Worm (Caenorhabditis elegans) whole organism, late embryonic: ENCODE results near the gene sqt-2.

ENCODE experiments used
- C38D4.7 ChIP-seq: fragments of 200-800 bp; sonication (Bioruptor generic); optimal IDR thresholded peaks from 2 replicates; lab custom pipeline; 2018; ENCODE audit warnings: mild to moderate bottlenecking, missing genetic modification characterization, moderate library complexity, missing compliant biosample characterization
- K09A11.1 ChIP-seq: sonication (generic microtip); optimal IDR thresholded peaks from 2 replicates; lab custom pipeline; 2017; ENCODE audit warnings: antibody characterized with exemption, mild to moderate bottlenecking, missing genetic modification characterization, missing compliant biosample characterization; ENCODE audit not compliant: insufficient read depth
- T23F11.4 ChIP-seq: fragments of 200-800 bp; sonication (Bioruptor generic); optimal IDR thresholded peaks from 2 replicates; lab custom pipeline; 2018; ENCODE audit warnings: mild to moderate bottlenecking, missing genetic modification characterization, missing compliant biosample characterization
- ama-1 ChIP-seq: fragments of 150-350 bp; optimal IDR thresholded peaks from 2 replicates; lab custom pipeline; 2014
- ceh-14 ChIP-seq: sonication (generic microtip); optimal IDR thresholded peaks from 2 replicates; lab custom pipeline; 2016; ENCODE audit warnings: missing genotype, missing genetic modification characterization, missing compliant biosample characterization
- ceh-18 ChIP-seq: sonication (generic microtip); optimal IDR thresholded peaks from 2 replicates; lab custom pipeline; 2016; ENCODE audit warnings: missing genetic modification characterization, missing compliant biosample characterization
- ceh-19 ChIP-seq: fragments of 200-800 bp; sonication (Bioruptor generic); optimal IDR thresholded peaks from 2 replicates; lab custom pipeline; 2018; ENCODE audit warnings: mild to moderate bottlenecking, missing genetic modification characterization, missing compliant biosample characterization
- ceh-22 ChIP-seq: sonication (generic microtip); optimal IDR thresholded peaks from 2 replicates; lab custom pipeline; 2017; ENCODE audit warnings: missing biosample characterization, missing genetic modification characterization
- ceh-30 ChIP-seq: fragments of 150-350 bp; optimal IDR thresholded peaks from 2 replicates; lab custom pipeline; 2014; ENCODE audit warnings: missing biosample characterization, missing genetic modification characterization
- ceh-31 ChIP-seq: sonication (generic microtip); optimal IDR thresholded peaks from 2 replicates; lab custom pipeline; 2016; ENCODE audit warnings: missing genetic modification characterization, missing compliant biosample characterization
- ceh-34 ChIP-seq: sonication (generic microtip); optimal IDR thresholded peaks from 2 replicates; lab custom pipeline; 2016; ENCODE audit warnings: mild to moderate bottlenecking, missing genetic modification characterization, missing compliant biosample characterization
- ceh-45 ChIP-seq: fragments of 200-800 bp; sonication (Bioruptor generic); IDR thresholded peaks from 2 replicates; pipeline ENCODE4 v1.3.6; 2022; ENCODE audit warnings: missing genetic modification reagents, missing genetic modification characterization, missing compliant biosample characterization
- ceh-48 ChIP-seq: sonication (generic microtip); optimal IDR thresholded peaks from 2 replicates; lab custom pipeline; 2016; ENCODE audit warnings: missing genetic modification characterization, inconsistent platforms, missing compliant biosample characterization
- ceh-9 ChIP-seq: sonication (generic microtip); optimal IDR thresholded peaks from 2 replicates; lab custom pipeline; 2016; ENCODE audit warnings: mild to moderate bottlenecking, missing genetic modification characterization, inconsistent platforms, missing compliant biosample characterization
- dve-1 ChIP-seq: sonication (generic microtip); optimal IDR thresholded peaks from 2 replicates; lab custom pipeline; 2017; ENCODE audit warnings: antibody characterized with exemption, mild to moderate bottlenecking, missing genetic modification characterization, missing compliant biosample characterization
- fkh-6 ChIP-seq: sonication (generic microtip); optimal IDR thresholded peaks from 2 replicates; lab custom pipeline; 2016; ENCODE audit warnings: missing genetic modification characterization, missing compliant biosample characterization
- gmeb-2 ChIP-seq: sonication (generic microtip); optimal IDR thresholded peaks from 2 replicates; lab custom pipeline; 2016; ENCODE audit warnings: missing genetic modification characterization, inconsistent platforms, missing compliant biosample characterization
- hlh-13 ChIP-seq: fragments of 200-800 bp; sonication (Bioruptor generic); optimal IDR thresholded peaks from 2 replicates; lab custom pipeline; 2018; ENCODE audit warnings: mild to moderate bottlenecking, missing genetic modification characterization, missing compliant biosample characterization
- hlh-8 ChIP-seq: sonication (generic microtip); optimal IDR thresholded peaks from 2 replicates; lab custom pipeline; 2016; ENCODE audit warnings: missing genotype, missing genetic modification characterization, missing compliant biosample characterization
- mec-3 ChIP-seq: sonication (generic microtip); optimal IDR thresholded peaks from 2 replicates; lab custom pipeline; 2016; ENCODE audit warnings: borderline replicate concordance, missing genetic modification characterization, missing compliant biosample characterization
- nfya-1 ChIP-seq: sonication (generic microtip); optimal IDR thresholded peaks from 2 replicates; lab custom pipeline; 2017; ENCODE audit warnings: missing genetic modification characterization, mild to moderate bottlenecking, missing compliant biosample characterization, antibody characterized with exemption, moderate library complexity
- nhr-11 ChIP-seq: fragments of 150-350 bp; optimal IDR thresholded peaks from 2 replicates; lab custom pipeline; 2014; ENCODE audit warnings: missing biosample characterization, missing genetic modification characterization
- pag-3 ChIP-seq: sonication (generic microtip); optimal IDR thresholded peaks from 2 replicates; lab custom pipeline; 2016; ENCODE audit warnings: missing compliant biosample characterization, missing genetic modification characterization, borderline replicate concordance
- pax-1 ChIP-seq: fragments of 150-350 bp; optimal IDR thresholded peaks from 2 replicates; lab custom pipeline; 2014; ENCODE audit warnings: missing biosample characterization, missing genetic modification characterization
- pqm-1 ChIP-seq: sonication (generic microtip); optimal IDR thresholded peaks from 2 replicates; lab custom pipeline; 2016; ENCODE audit warnings: missing genetic modification characterization, missing compliant biosample characterization
- ref-2 ChIP-seq: sonication (generic microtip); optimal IDR thresholded peaks from 2 replicates; lab custom pipeline; 2016; ENCODE audit warnings: missing genetic modification characterization, missing compliant biosample characterization
- rnt-1 ChIP-seq: sonication (generic microtip); optimal IDR thresholded peaks from 2 replicates; lab custom pipeline; 2016; ENCODE audit warnings: missing genetic modification characterization, missing compliant biosample characterization
- sox-2 ChIP-seq: fragments of 200-800 bp; sonication (Bioruptor generic); IDR thresholded peaks from 2 replicates; pipeline ENCODE4 v1.3.6; 2022; ENCODE audit warnings: missing genetic modification reagents, missing genetic modification characterization, missing compliant biosample characterization
- syd-9 ChIP-seq: sonication (generic microtip); optimal IDR thresholded peaks from 2 replicates; lab custom pipeline; 2016; ENCODE audit warnings: mild to moderate bottlenecking, missing genetic modification characterization, moderate library complexity, missing compliant biosample characterization
- tbx-2 ChIP-seq: sonication (generic microtip); optimal IDR thresholded peaks from 2 replicates; lab custom pipeline; 2016; ENCODE audit warnings: missing genetic modification characterization, missing compliant biosample characterization
- tbx-7 ChIP-seq: sonication (generic microtip); optimal IDR thresholded peaks from 2 replicates; lab custom pipeline; 2016; ENCODE audit warnings: missing genotype, missing genetic modification characterization, missing compliant biosample characterization
- unc-3 ChIP-seq, 2 experiments: fragments of 200-800 bp in 1 of 2; sonication (Bioruptor generic) in 1 of 2; sonication (generic microtip) in 1 of 2; conservative IDR thresholded peaks in 1 of 2; optimal IDR thresholded peaks in 1 of 2; 2 replicates each; pipeline versions ENCODE4 v1.3.6 to Lab custom; 2016 to 2022; ENCODE audit warnings: missing compliant biosample characterization in 2 of 2, missing genetic modification characterization in 2 of 2, missing genetic modification reagents in 1 of 2
- unc-42 ChIP-seq: sonication (generic microtip); optimal IDR thresholded peaks from 2 replicates; lab custom pipeline; 2016; ENCODE audit warnings: missing genotype, missing genetic modification characterization, missing compliant biosample characterization
- unc-55 ChIP-seq: sonication (generic microtip); optimal IDR thresholded peaks from 2 replicates; lab custom pipeline; 2017; ENCODE audit warnings: missing biosample characterization, missing genetic modification reagents, missing genetic modification characterization
- ztf-16 ChIP-seq: sonication (generic microtip); optimal IDR thresholded peaks from 2 replicates; lab custom pipeline; 2017; ENCODE audit warnings: missing genetic modification characterization, missing compliant biosample characterization

Gene sqt-2

ce11 chrII:18787-19186 is 4.3 kb upstream of the sqt-2 start (continued):
- TF ChIP-seq ceh-31 (tag; lab: Kevin White, UChicago) (peak; percentile 74), ceh-19 (GFP tag; lab: Kevin White, UChicago) (peak; percentile 38)

ce11 chrII:19238-19637 is 3.9 kb upstream of the sqt-2 start, which contains the start of gene gmeb-1:
gmeb-1 (plus strand) TSS chrII:19538.
- TF ChIP-seq tbx-2 (tag; lab: Kevin White, UChicago) (no peak), pag-3 (no peak), pqm-1 (tag; lab: Kevin White, UChicago) (no peak)

- TF ChIP-seq unc-42 (tag; lab: Kevin White, UChicago) (no peak), ceh-31 (tag; lab: Kevin White, UChicago) (no peak), hlh-8 (no peak), ceh-9 (no peak), ref-2 (tag; lab: Kevin White, UChicago) (no peak), pax-1 (tag; lab: Kevin White, UChicago) (no peak), C38D4.7 (no peak), nhr-11 (no peak), rnt-1 (tag; lab: Kevin White, UChicago) (no peak), dve-1 (no peak), tbx-2 (tag; lab: Kevin White, UChicago) (no peak), syd-9 (no peak), ceh-22 (tag; lab: Kevin White, UChicago) (no peak), ceh-48 (tag; lab: Kevin White, UChicago) (no peak), ama-1 (no peak), hlh-13 (GFP tag; lab: Kevin White, UChicago) (no peak), ceh-45 (GFP tag; lab: Robert Waterston, UW) (no peak)
Observed at ce11 chrII:21953-22352, 1.2 kb upstream of the sqt-2 start.

- TF ChIP-seq mec-3 (tag; lab: Kevin White, UChicago), result peak; percentile 37
- TF ChIP-seq hlh-8, result no peak
- TF ChIP-seq syd-9, result no peak
- no peak for TF ChIP-seq ceh-22 (tag; lab: Kevin White, UChicago)
- TF ChIP-seq pqm-1 (tag; lab: Kevin White, UChicago), result no peak
- no peak for TF ChIP-seq ceh-14 (tag; lab: Kevin White, UChicago)
- TF ChIP-seq sox-2, result no peak
- no peak for TF ChIP-seq unc-55
Observed at ce11 chrII:23739-24138, 614 bp downstream of the sqt-2 start.

ce11 chrII:24559-24998 is 1.5 kb downstream of the sqt-2 start, which contains the start of gene enee-1:
enee-1 (plus strand) TSS chrII:24666.
- TF ChIP-seq K09A11.1 (tag; lab: Kevin White, UChicago) (no peak), T23F11.4 (GFP tag; lab: Kevin White, UChicago) (no peak), ztf-16 (tag; lab: Kevin White, UChicago) (no peak), unc-3 (GFP tag; conservative IDR thresholded peaks at IDR 0.05; lab: Robert Waterston, UW) (no peak), unc-3 (tag; optimal IDR thresholded peaks at IDR 0.05; lab: Kevin White, UChicago) (no peak), ceh-31 (tag; lab: Kevin White, UChicago) (peak; percentile 21), ceh-18 (tag; lab: Kevin White, UChicago) (peak; percentile 8), gmeb-2 (no peak), unc-55 (no peak), sox-2 (no peak), hlh-8 (no peak), ceh-30 (tag; lab: Kevin White, UChicago) (peak; percentile 68), pag-3 (no peak), syd-9 (no peak), nfya-1 (tag; lab: Kevin White, UChicago) (peak; percentile 54), ceh-48 (tag; lab: Kevin White, UChicago) (peak; percentile 29), tbx-2 (tag; lab: Kevin White, UChicago) (peak; percentile 25), ceh-45 (GFP tag; lab: Robert Waterston, UW) (no peak), tbx-7 (tag; lab: Kevin White, UChicago) (no peak), mec-3 (tag; lab: Kevin White, UChicago) (no peak), fkh-6 (tag; lab: Kevin White, UChicago) (no peak), ceh-34 (no peak), ceh-19 (GFP tag; lab: Kevin White, UChicago) (no peak), ama-1 (no peak), rnt-1 (tag; lab: Kevin White, UChicago) (peak; percentile 53)
